Fruit fly (Drosophila melanogaster) whole organism, embryonic: ENCODE data around the gene CG43886.

Source experiments
- Atf-2 ChIP-seq: fragments of 200-800 bp; sonication (Bioruptor generic); optimal IDR thresholded peaks from 2 replicates; lab custom pipeline; 2016; ENCODE audit warnings: missing biosample characterization, missing genetic modification characterization
- B-H2 ChIP-seq: fragments of 200-800 bp; sonication (Bioruptor generic); optimal IDR thresholded peaks from 2 replicates; lab custom pipeline; 2018; ENCODE audit warnings: missing biosample characterization, mild to moderate bottlenecking, missing genetic modification characterization
- Bteb2 ChIP-seq: fragments of 200-800 bp; sonication (Bioruptor generic); optimal IDR thresholded peaks from 2 replicates; lab custom pipeline; 2016; ENCODE audit warnings: missing biosample characterization, missing genetic modification characterization
- CG10274 ChIP-seq: fragments of 200-800 bp; sonication (Bioruptor generic); optimal IDR thresholded peaks from 3 replicates; lab custom pipeline; 2017; ENCODE audit warnings: missing biosample characterization, mild to moderate bottlenecking, missing genetic modification characterization
- CG11456 ChIP-seq: fragments of 200-800 bp; sonication (Bioruptor generic); IDR thresholded peaks from 3 replicates; pipeline ENCODE4 v1.3.6; 2022; ENCODE audit warnings: missing biosample characterization, missing genetic modification characterization
- CG12155 ChIP-seq: fragments of 200-800 bp; sonication (Bioruptor generic); optimal IDR thresholded peaks from 3 replicates; lab custom pipeline; 2016; ENCODE audit warnings: missing biosample characterization, missing genetic modification characterization
- CG13624 ChIP-seq: fragments of 200-800 bp; sonication (Bioruptor generic); optimal IDR thresholded peaks from 2 replicates; lab custom pipeline; 2016; ENCODE audit warnings: missing biosample characterization, missing genetic modification characterization
- CG13775 ChIP-seq: fragments of 200-800 bp; sonication (Bioruptor generic); optimal IDR thresholded peaks from 3 replicates; lab custom pipeline; 2017; ENCODE audit warnings: missing biosample characterization, mild to moderate bottlenecking, missing genetic modification characterization
- CG14441 ChIP-seq: fragments of 200-800 bp; sonication (Bioruptor generic); IDR thresholded peaks from 2 replicates; pipeline ENCODE4 v1.3.6; 2022; ENCODE audit warnings: missing biosample characterization, missing genetic modification characterization
- CG15011 ChIP-seq: fragments of 200-800 bp; sonication (Bioruptor generic); optimal IDR thresholded peaks from 3 replicates; lab custom pipeline; 2018; ENCODE audit warnings: missing biosample characterization, mild to moderate bottlenecking, missing genetic modification characterization
- CG15696 ChIP-seq: fragments of 200-800 bp; sonication (Bioruptor generic); optimal IDR thresholded peaks from 2 replicates; lab custom pipeline; 2019; ENCODE audit warnings: missing biosample characterization, mild to moderate bottlenecking, missing genetic modification characterization, moderate library complexity
- CG17385 ChIP-seq: fragments of 200-800 bp; sonication (Bioruptor generic); optimal IDR thresholded peaks from 3 replicates; lab custom pipeline; 2018; ENCODE audit warnings: missing biosample characterization, mild to moderate bottlenecking, missing genetic modification characterization
- CG1792 ChIP-seq: fragments of 200-800 bp; sonication (Bioruptor generic); optimal IDR thresholded peaks from 2 replicates; lab custom pipeline; 2016; ENCODE audit warnings: missing biosample characterization, missing genetic modification characterization
- CG18262 ChIP-seq: fragments of 200-800 bp; optimal IDR thresholded peaks from 3 replicates; lab custom pipeline; 2019; ENCODE audit warnings: missing biosample characterization, mild to moderate bottlenecking, missing genetic modification characterization, moderate library complexity
- CG2120 ChIP-seq: fragments of 200-800 bp; sonication (Bioruptor generic); optimal IDR thresholded peaks from 3 replicates; lab custom pipeline; 2016; ENCODE audit warnings: missing biosample characterization, missing genetic modification characterization
- CG2199 ChIP-seq: fragments of 200-800 bp; sonication (Bioruptor generic); IDR thresholded peaks from 3 replicates; pipeline ENCODE4 v1.3.6; 2022; ENCODE audit warnings: missing biosample characterization, missing genetic modification characterization
- CG3065 ChIP-seq: fragments of 200-800 bp; sonication (Bioruptor generic); optimal IDR thresholded peaks from 2 replicates; lab custom pipeline; 2016; ENCODE audit warnings: missing biosample characterization, missing genetic modification characterization
- CG5953 ChIP-seq: fragments of 200-800 bp; sonication (Bioruptor generic); IDR thresholded peaks from 2 replicates; pipeline ENCODE4 v1.3.6; 2022; ENCODE audit warnings: missing biosample characterization, missing genetic modification characterization
- CG6175 ChIP-seq: fragments of 200-800 bp; sonication (Bioruptor generic); IDR thresholded peaks from 3 replicates; pipeline ENCODE4 v1.3.6; 2022; ENCODE audit warnings: missing biosample characterization, missing genetic modification characterization
- CG6791 ChIP-seq: fragments of 200-800 bp; sonication (Bioruptor generic); IDR thresholded peaks from 3 replicates; pipeline ENCODE4 v1.3.6; 2022; ENCODE audit warnings: missing biosample characterization, missing genetic modification characterization; ENCODE audit not compliant: partially characterized antibody
- CG7372 ChIP-seq: fragments of 200-800 bp; sonication (Bioruptor generic); IDR thresholded peaks from 2 replicates; pipeline ENCODE4 v1.3.6; 2022; ENCODE audit warnings: missing biosample characterization, missing genetic modification characterization
- CG7556 ChIP-seq: fragments of 200-800 bp; sonication (Bioruptor generic); optimal IDR thresholded peaks from 2 replicates; lab custom pipeline; 2017; ENCODE audit warnings: missing biosample characterization, mild to moderate bottlenecking, missing genetic modification characterization
- CG9609 ChIP-seq: fragments of 200-800 bp; sonication (Bioruptor generic); optimal IDR thresholded peaks from 3 replicates; lab custom pipeline; 2016; ENCODE audit warnings: missing biosample characterization, missing genetic modification characterization
- Drgx ChIP-seq: fragments of 200-800 bp; sonication (Bioruptor generic); IDR thresholded peaks from 2 replicates; pipeline ENCODE4 v1.3.6; 2022; ENCODE audit warnings: missing biosample characterization, missing genetic modification characterization
- Eip74EF ChIP-seq, 2 experiments: fragments of 200-800 bp in 1 of 2; fragments of >200 bp in 1 of 2; sonication (Bioruptor generic) in 1 of 2; optimal IDR thresholded peaks; 2 replicates each; lab custom pipeline; 2017 to 2019; ENCODE audit warnings: missing biosample characterization in 2 of 2, missing genetic modification characterization in 2 of 2, mild to moderate bottlenecking in 1 of 2, moderate library complexity in 1 of 2
- GATAe ChIP-seq: fragments of 200-800 bp; sonication (Bioruptor generic); conservative IDR thresholded peaks from 2 replicates; pipeline ENCODE4 v1.3.6; 2022; ENCODE audit warnings: missing biosample characterization, missing genetic modification characterization
- Hr39 ChIP-seq: fragments of >200 bp; optimal IDR thresholded peaks from 2 replicates; lab custom pipeline; 2017
- Mad ChIP-seq: fragments of 200-800 bp; sonication (Bioruptor generic); optimal IDR thresholded peaks from 2 replicates; lab custom pipeline; 2016; ENCODE audit warnings: missing biosample characterization, missing genetic modification characterization
- Med ChIP-seq: fragments of 200-800 bp; sonication (Bioruptor generic); peaks from one replicate; lab custom pipeline; 2016; ENCODE audit warnings: missing biosample characterization, missing genetic modification characterization, mild to moderate bottlenecking, inconsistent platforms, moderate library complexity
- Oaz ChIP-seq: fragments of 200-800 bp; sonication (Bioruptor generic); IDR thresholded peaks from 2 replicates; pipeline ENCODE4 v1.3.6; 2022; ENCODE audit warnings: missing biosample characterization, missing genetic modification characterization
- PHDP ChIP-seq: fragments of 200-800 bp; sonication (Bioruptor generic); optimal IDR thresholded peaks from 3 replicates; lab custom pipeline; 2018; ENCODE audit warnings: missing biosample characterization, mild to moderate bottlenecking, missing genetic modification characterization, moderate library complexity
- Scr ChIP-seq: fragments of 200-800 bp; sonication (Bioruptor generic); IDR thresholded peaks from 2 replicates; pipeline ENCODE4 v1.3.6; 2022; ENCODE audit warnings: missing biosample characterization, missing genetic modification characterization; ENCODE audit not compliant: partially characterized antibody
- Sry-δ ChIP-seq: fragments of 200-800 bp; sonication (Bioruptor generic); optimal IDR thresholded peaks from 2 replicates; lab custom pipeline; 2016; ENCODE audit warnings: missing biosample characterization, missing genetic modification characterization
- Vsx1 ChIP-seq: fragments of 200-800 bp; sonication (Bioruptor generic); optimal IDR thresholded peaks from 2 replicates; lab custom pipeline; 2017; ENCODE audit warnings: missing biosample characterization, mild to moderate bottlenecking, missing genetic modification characterization, missing genetic modification reagents
- chinmo ChIP-seq: fragments of 200-800 bp; sonication (Bioruptor generic); IDR thresholded peaks from 4 replicates; pipeline ENCODE4 v1.3.6; 2022; ENCODE audit warnings: missing biosample characterization, missing genetic modification characterization; ENCODE audit not compliant: partially characterized antibody
- disco-r ChIP-seq: fragments of 200-800 bp; sonication (Bioruptor generic); optimal IDR thresholded peaks from 2 replicates; lab custom pipeline; 2016; ENCODE audit warnings: missing biosample characterization, missing genetic modification characterization
- dm ChIP-seq: fragments of 200-800 bp; sonication (Bioruptor generic); optimal IDR thresholded peaks from 3 replicates; lab custom pipeline; 2016; ENCODE audit warnings: missing biosample characterization, missing genetic modification characterization
- dmrt99B ChIP-seq: fragments of 200-800 bp; sonication (Bioruptor generic); optimal IDR thresholded peaks from 2 replicates; lab custom pipeline; 2018; ENCODE audit warnings: missing biosample characterization, mild to moderate bottlenecking, missing genetic modification characterization, moderate library complexity
- exex ChIP-seq: fragments of 200-800 bp; sonication (Bioruptor generic); optimal IDR thresholded peaks from 4 replicates; lab custom pipeline; 2018; ENCODE audit warnings: missing biosample characterization, mild to moderate bottlenecking, missing genetic modification characterization, moderate library complexity
- ind ChIP-seq: fragments of 200-800 bp; sonication (Bioruptor generic); optimal IDR thresholded peaks from 3 replicates; lab custom pipeline; 2016; ENCODE audit warnings: missing biosample characterization, missing genetic modification characterization
- jigr1 ChIP-seq: fragments of 200-800 bp; sonication (Bioruptor generic); IDR thresholded peaks from 3 replicates; pipeline ENCODE4 v1.3.6; 2022; ENCODE audit warnings: missing biosample characterization, missing genetic modification characterization
- lola ChIP-seq, 3 experiments: fragments of >200 bp in 2 of 3; fragments of 200-800 bp in 1 of 3; sonication (Bioruptor generic) in 1 of 3; optimal IDR thresholded peaks; 2 replicates each; lab custom pipeline; 2017 to 2019; ENCODE audit warnings: missing biosample characterization in 3 of 3, missing genetic modification characterization in 3 of 3, mild to moderate bottlenecking in 1 of 3, moderate library complexity in 1 of 3
- mirr ChIP-seq: fragments of 200-800 bp; sonication (Bioruptor generic); optimal IDR thresholded peaks from 3 replicates; lab custom pipeline; 2018; ENCODE audit warnings: missing biosample characterization, mild to moderate bottlenecking, missing genetic modification characterization
- nmo ChIP-seq: fragments of 200-800 bp; sonication (Bioruptor generic); optimal IDR thresholded peaks from 2 replicates; lab custom pipeline; 2018; ENCODE audit warnings: missing biosample characterization, mild to moderate bottlenecking, missing genetic modification characterization, moderate library complexity
- onecut ChIP-seq: fragments of 200-800 bp; sonication (Bioruptor generic); IDR thresholded peaks from 2 replicates; pipeline ENCODE4 v1.3.6; 2022; ENCODE audit warnings: missing biosample characterization, missing genetic modification characterization
- psq ChIP-seq: fragments of 200-800 bp; sonication (Bioruptor generic); optimal IDR thresholded peaks from 2 replicates; lab custom pipeline; 2017; ENCODE audit warnings: missing biosample characterization, missing genetic modification characterization
- schlank ChIP-seq: fragments of 200-800 bp; sonication (Bioruptor generic); optimal IDR thresholded peaks from 2 replicates; lab custom pipeline; 2018; ENCODE audit warnings: missing biosample characterization, mild to moderate bottlenecking, missing genetic modification characterization
- ttk ChIP-seq: fragments of 200-800 bp; sonication (Bioruptor generic); IDR thresholded peaks from 2 replicates; pipeline ENCODE4 v2.1.2; 2022; ENCODE audit warnings: missing biosample characterization, missing genetic modification characterization
- zfh2 ChIP-seq: fragments of 200-800 bp; sonication (Bioruptor generic); optimal IDR thresholded peaks from 2 replicates; lab custom pipeline; 2016; ENCODE audit warnings: missing biosample characterization, missing genetic modification characterization

CG43886 gene

dm6 chr3L:8186627-8187396 lies 27.2 kb upstream of the CG43886 start, which contains the start of the genes ERR and Atg18a (continued):
- TF ChIP-seq chinmo (GFP tag; lab: Robert Waterston, UW): peak; percentile 47; the same call in 1 of the 4 replicates
- TF ChIP-seq disco-r (GFP tag; lab: Kevin White, UChicago): no peak
- TF ChIP-seq psq (GFP tag; lab: Kevin White, UChicago): peak; percentile 57
- TF ChIP-seq CG3065 (GFP tag; lab: Kevin White, UChicago): peak; percentile 13
- TF ChIP-seq schlank: no peak
- peak; percentile 90 for TF ChIP-seq CG13775 (GFP tag; lab: Kevin White, UChicago)
- TF ChIP-seq B-H2 (GFP tag; lab: Kevin White, UChicago): peak; percentile 85
- peak in 1 of 3 experiments; percentile 79 for TF ChIP-seq lola (GFP tag; optimal IDR thresholded peaks at IDR 0.05; lab: Kevin White, UChicago)
- peak; percentile 58 for TF ChIP-seq Sry-δ (GFP tag; lab: Kevin White, UChicago)
- peak; percentile 76 for TF ChIP-seq CG9609 (GFP tag; lab: Kevin White, UChicago)
- TF ChIP-seq CG2199 (GFP tag; lab: Robert Waterston, UW): peak; percentile 51; the same call in 1 of the 3 replicates
- peak; percentile 71; the same call in 2 of the 3 replicates for TF ChIP-seq jigr1 (GFP tag; lab: Robert Waterston, UW)
- TF ChIP-seq CG10274 (GFP tag; lab: Kevin White, UChicago): peak; percentile 28
- peak; percentile 82 for TF ChIP-seq CG15696 (tag; lab: Kevin White, UChicago)
- TF ChIP-seq exex (tag; lab: Kevin White, UChicago): peak; percentile 50
- peak; percentile 90 for TF ChIP-seq Mad (GFP tag; lab: Kevin White, UChicago)
- peak; percentile 45 for TF ChIP-seq Atf-2 (GFP tag; lab: Kevin White, UChicago)
- TF ChIP-seq Eip74EF (GFP tag; optimal IDR thresholded peaks at IDR 0.05; lab: Kevin White, UChicago): no peak
- peak; percentile 75 for TF ChIP-seq CG7556 (GFP tag; lab: Kevin White, UChicago)
- peak; percentile 93 for TF ChIP-seq CG2120
- peak; percentile 84 for TF ChIP-seq Drgx (GFP tag; lab: Robert Waterston, UW)
- TF ChIP-seq Bteb2 (GFP tag; lab: Kevin White, UChicago): peak; percentile 75
- TF ChIP-seq CG13624: peak; percentile 67
- peak; percentile 92 for TF ChIP-seq nmo (GFP tag; lab: Kevin White, UChicago)
- TF ChIP-seq CG6175 (GFP tag; lab: Robert Waterston, UW): peak; percentile 76; the same call in 2 of the 3 replicates
- peak; percentile 36 for TF ChIP-seq CG1792 (GFP tag; lab: Kevin White, UChicago)
- peak; percentile 58 for TF ChIP-seq CG17385
- peak; percentile 69 for TF ChIP-seq dm (GFP tag; lab: Kevin White, UChicago)
- TF ChIP-seq CG5953 (GFP tag; lab: Robert Waterston, UW): 0 out of 2 replicates have a peak, but pooled peaks have one; percentile 43
- TF ChIP-seq Scr (GFP tag; lab: Robert Waterston, UW): peak; percentile 73
- TF ChIP-seq Hr39 (lab: Kevin White, UChicago): no peak
- peak; percentile 89 for TF ChIP-seq CG7372 (GFP tag; lab: Robert Waterston, UW)
- TF ChIP-seq mirr (GFP tag; lab: Kevin White, UChicago): no peak
- TF ChIP-seq CG11456 (GFP tag; lab: Robert Waterston, UW): peak; percentile 90
- TF ChIP-seq zfh2 (GFP tag; lab: Kevin White, UChicago): peak; percentile 93
- TF ChIP-seq dmrt99B (tag; lab: Kevin White, UChicago): no peak
- peak; percentile 91 for TF ChIP-seq ind (GFP tag; lab: Kevin White, UChicago)
- peak; percentile 56 for TF ChIP-seq CG15011 (GFP tag; lab: Kevin White, UChicago)
- TF ChIP-seq CG18262: peak; percentile 79
- peak; percentile 75 for TF ChIP-seq PHDP (tag; lab: Kevin White, UChicago)
- peak; percentile 97 for TF ChIP-seq Med (GFP tag; lab: Kevin White, UChicago)
- peak; percentile 90 for TF ChIP-seq CG12155 (GFP tag; lab: Kevin White, UChicago)
- TF ChIP-seq Oaz (GFP tag; lab: Robert Waterston, UW): peak; percentile 80
- peak; percentile 49; the same call in 1 of the 2 replicates for TF ChIP-seq GATAe
- peak; percentile 90 for TF ChIP-seq CG14441 (GFP tag; lab: Robert Waterston, UW)
- TF ChIP-seq onecut (GFP tag; lab: Robert Waterston, UW): peak; percentile 36
- TF ChIP-seq ttk (GFP tag; lab: Robert Waterston, UW): peak; percentile 81
- peak; percentile 45; the same call in 1 of the 3 replicates for TF ChIP-seq CG6791 (GFP tag; lab: Robert Waterston, UW)
- TF ChIP-seq Vsx1 (GFP tag; lab: Kevin White, UChicago): peak; percentile 41
